Worm (Caenorhabditis elegans) whole organism, L4/young adult: ENCODE data around the gene T26C11.9.

Experiments used
- W03F9.2 ChIP-seq: fragments of 150-350 bp; optimal IDR thresholded peaks from 2 replicates; lab custom pipeline; 2014; ENCODE audit warnings: missing biosample characterization, missing genetic modification characterization
- him-1 ChIP-seq: sonication (generic microtip); optimal IDR thresholded peaks from 2 replicates; lab custom pipeline; 2016; ENCODE audit warnings: missing genotype, missing genetic modification reagents, missing genetic modification characterization, missing compliant biosample characterization

ce11 chrX:1850525-1850924 is 3.1 kb downstream of the T26C11.9 start:
- TF ChIP-seq W03F9.2 (tag; lab: Kevin White, UChicago) (no peak), him-1 (no peak)
